Fruit fly (Drosophila melanogaster) whole organism, embryonic: ENCODE measurements around the gene CG11741.
A peak's percentile ranks its signal among the peaks of the same experiment; 100 is the strongest.

ENCODE experiments used
- B-H2 ChIP-seq: fragments of 200-800 bp; sonication (Bioruptor generic); optimal IDR thresholded peaks from 2 replicates; lab custom pipeline; 2018; ENCODE audit warnings: missing biosample characterization, mild to moderate bottlenecking, missing genetic modification characterization
- BEAF-32 ChIP-seq: fragments of 200-800 bp; sonication (Bioruptor generic); optimal IDR thresholded peaks from 3 replicates; lab custom pipeline; 2017; ENCODE audit warnings: missing biosample characterization, missing genetic modification characterization, mild to moderate bottlenecking, moderate library complexity, missing genetic modification reagents
- Bgb ChIP-seq: fragments of 200-800 bp; sonication (Bioruptor generic); IDR thresholded peaks from 2 replicates; pipeline ENCODE4 v1.3.6; 2022; ENCODE audit warnings: missing biosample characterization, missing genetic modification characterization; ENCODE audit not compliant: partially characterized antibody
- CG10209 ChIP-seq: fragments of 200-800 bp; sonication (Bioruptor generic); optimal IDR thresholded peaks from 3 replicates; lab custom pipeline; 2017; ENCODE audit warnings: missing biosample characterization, mild to moderate bottlenecking, missing genetic modification characterization, missing genetic modification reagents
- CG10274 ChIP-seq: fragments of 200-800 bp; sonication (Bioruptor generic); optimal IDR thresholded peaks from 3 replicates; lab custom pipeline; 2017; ENCODE audit warnings: missing biosample characterization, mild to moderate bottlenecking, missing genetic modification characterization
- CG10543 ChIP-seq: fragments of 200-800 bp; sonication (Bioruptor generic); optimal IDR thresholded peaks from 3 replicates; lab custom pipeline; 2017; ENCODE audit warnings: missing biosample characterization, mild to moderate bottlenecking, missing genetic modification characterization, moderate library complexity
- CG11398 ChIP-seq: fragments of 200-800 bp; sonication (Bioruptor generic); optimal IDR thresholded peaks from 2 replicates; lab custom pipeline; 2016; ENCODE audit warnings: missing biosample characterization, missing genetic modification characterization
- CG13123 ChIP-seq: fragments of 200-800 bp; sonication (Bioruptor generic); optimal IDR thresholded peaks from 2 replicates; lab custom pipeline; 2016; ENCODE audit warnings: missing biosample characterization, missing genetic modification characterization
- CG13894 ChIP-seq: fragments of 200-800 bp; sonication (Bioruptor generic); optimal IDR thresholded peaks from 3 replicates; lab custom pipeline; 2018; ENCODE audit warnings: missing biosample characterization, mild to moderate bottlenecking, missing genetic modification characterization, moderate library complexity
- CG16779 ChIP-seq: fragments of 200-800 bp; sonication (Bioruptor generic); IDR thresholded peaks from 2 replicates; pipeline ENCODE4 v1.3.6; 2022; ENCODE audit warnings: missing biosample characterization, missing genetic modification characterization
- CG16813 ChIP-seq: fragments of 200-800 bp; sonication (Bioruptor generic); IDR thresholded peaks from 3 replicates; pipeline ENCODE4 v1.3.6; 2022; ENCODE audit warnings: missing biosample characterization, missing genetic modification characterization; ENCODE audit not compliant: partially characterized antibody
- CG18619 ChIP-seq: fragments of 200-800 bp; sonication (Bioruptor generic); optimal IDR thresholded peaks from 3 replicates; lab custom pipeline; 2017; ENCODE audit warnings: missing biosample characterization, mild to moderate bottlenecking, missing genetic modification characterization
- CG2678 ChIP-seq: fragments of 200-800 bp; sonication (Bioruptor generic); optimal IDR thresholded peaks from 3 replicates; lab custom pipeline; 2019; ENCODE audit warnings: missing biosample characterization, mild to moderate bottlenecking, missing genetic modification characterization, moderate library complexity
- CG2712 ChIP-seq: fragments of 200-800 bp; optimal IDR thresholded peaks from 3 replicates; lab custom pipeline; 2019; ENCODE audit warnings: missing biosample characterization, mild to moderate bottlenecking, missing genetic modification characterization, moderate library complexity
- CG3281 ChIP-seq: fragments of 200-800 bp; sonication (Bioruptor generic); optimal IDR thresholded peaks from 3 replicates; lab custom pipeline; 2017; ENCODE audit warnings: missing biosample characterization, mild to moderate bottlenecking, missing genetic modification characterization
- CG5245 ChIP-seq: fragments of 200-800 bp; sonication (Bioruptor generic); optimal IDR thresholded peaks from 3 replicates; lab custom pipeline; 2016; ENCODE audit warnings: missing biosample characterization, missing genetic modification characterization
- CG6689 ChIP-seq: fragments of 200-800 bp; sonication (Bioruptor generic); IDR thresholded peaks from 2 replicates; pipeline ENCODE4 v1.3.6; 2022; ENCODE audit warnings: missing biosample characterization, missing genetic modification characterization
- CG6813 ChIP-seq: fragments of 200-800 bp; sonication (Bioruptor generic); optimal IDR thresholded peaks from 2 replicates; lab custom pipeline; 2017; ENCODE audit warnings: missing biosample characterization, missing genetic modification characterization, mild to moderate bottlenecking, moderate library complexity, missing genetic modification reagents
- CG7357 ChIP-seq: fragments of 200-800 bp; sonication (Bioruptor generic); IDR thresholded peaks from 3 replicates; pipeline ENCODE4 v1.3.6; 2022; ENCODE audit warnings: missing biosample characterization, missing genetic modification characterization
- CG8290 ChIP-seq, 3 experiments: fragments of 200-800 bp; sonication (Bioruptor generic); optimal IDR thresholded peaks; 2 replicates each; lab custom pipeline; 2016 to 2019; ENCODE audit warnings: missing biosample characterization in 3 of 3, missing genetic modification characterization in 3 of 3, mild to moderate bottlenecking in 2 of 3, moderate library complexity in 1 of 3
- CG9215 ChIP-seq: fragments of 200-800 bp; sonication (Bioruptor generic); IDR thresholded peaks from 2 replicates; pipeline ENCODE4 v1.3.6; 2022; ENCODE audit warnings: missing biosample characterization, missing genetic modification characterization
- CG9437 ChIP-seq: fragments of 200-800 bp; sonication (Bioruptor generic); optimal IDR thresholded peaks from 2 replicates; lab custom pipeline; 2018; ENCODE audit warnings: missing biosample characterization, mild to moderate bottlenecking, missing genetic modification characterization
- CG9727 ChIP-seq: fragments of 200-800 bp; sonication (Bioruptor generic); optimal IDR thresholded peaks from 3 replicates; lab custom pipeline; 2017; ENCODE audit warnings: missing biosample characterization, mild to moderate bottlenecking, missing genetic modification characterization
- CG9932 ChIP-seq: fragments of 200-800 bp; sonication (Bioruptor generic); IDR thresholded peaks from 2 replicates; pipeline ENCODE4 v1.3.6; 2022; ENCODE audit warnings: missing biosample characterization, missing genetic modification characterization
- Drgx ChIP-seq: fragments of 200-800 bp; sonication (Bioruptor generic); IDR thresholded peaks from 2 replicates; pipeline ENCODE4 v1.3.6; 2022; ENCODE audit warnings: missing biosample characterization, missing genetic modification characterization
- Elba2 ChIP-seq: fragments of 200-800 bp; sonication (Bioruptor generic); optimal IDR thresholded peaks from 3 replicates; lab custom pipeline; 2016; ENCODE audit warnings: missing biosample characterization, missing genetic modification characterization
- Hmr ChIP-seq: fragments of 200-800 bp; sonication (Bioruptor generic); optimal IDR thresholded peaks from 3 replicates; lab custom pipeline; 2017; ENCODE audit warnings: mild to moderate bottlenecking, missing biosample characterization, missing genetic modification reagents, missing genetic modification characterization
- Hr51 ChIP-seq, 2 experiments: fragments of 200-800 bp; sonication (Bioruptor generic); optimal IDR thresholded peaks; 2 replicates in 1 of 2; 3 replicates in 1 of 2; lab custom pipeline; 2016 to 2018; ENCODE audit warnings: missing biosample characterization in 2 of 2, missing genetic modification characterization in 2 of 2, mild to moderate bottlenecking in 1 of 2, moderate library complexity in 1 of 2
- Opbp ChIP-seq: fragments of 200-800 bp; sonication (Bioruptor generic); IDR thresholded peaks from 3 replicates; pipeline ENCODE4 v1.3.6; 2022; ENCODE audit warnings: missing biosample characterization, missing genetic modification characterization; ENCODE audit not compliant: partially characterized antibody
- Six4 ChIP-seq: fragments of 200-800 bp; sonication (Bioruptor generic); optimal IDR thresholded peaks from 2 replicates; lab custom pipeline; 2016; ENCODE audit warnings: missing biosample characterization, missing genetic modification characterization
- Sry-β ChIP-seq: fragments of 200-800 bp; sonication (Bioruptor generic); optimal IDR thresholded peaks from 2 replicates; lab custom pipeline; 2018; ENCODE audit warnings: missing biosample characterization, mild to moderate bottlenecking, missing genetic modification characterization, moderate library complexity
- Xbp1 ChIP-seq: fragments of 200-800 bp; sonication (Bioruptor generic); optimal IDR thresholded peaks from 3 replicates; lab custom pipeline; 2016; ENCODE audit warnings: missing biosample characterization, mild to moderate bottlenecking, missing genetic modification characterization
- ab ChIP-seq: fragments of 200-800 bp; sonication (Bioruptor generic); optimal IDR thresholded peaks from 2 replicates; lab custom pipeline; 2016; ENCODE audit warnings: missing biosample characterization, missing genetic modification characterization
- abd-A ChIP-seq: fragments of 200-800 bp; sonication (Bioruptor generic); optimal IDR thresholded peaks from 3 replicates; lab custom pipeline; 2019; ENCODE audit warnings: missing biosample characterization, mild to moderate bottlenecking, missing genetic modification characterization, moderate library complexity
- amos ChIP-seq: fragments of 200-800 bp; sonication (Bioruptor generic); IDR thresholded peaks from 2 replicates; pipeline ENCODE4 v1.3.6; 2022; ENCODE audit warnings: missing biosample characterization, missing genetic modification characterization; ENCODE audit not compliant: partially characterized antibody
- chinmo ChIP-seq: fragments of 200-800 bp; sonication (Bioruptor generic); IDR thresholded peaks from 4 replicates; pipeline ENCODE4 v1.3.6; 2022; ENCODE audit warnings: missing biosample characterization, missing genetic modification characterization; ENCODE audit not compliant: partially characterized antibody
- crp ChIP-seq, 2 experiments: fragments of 200-800 bp; sonication (Bioruptor generic); optimal IDR thresholded peaks; 2 replicates in 1 of 2; 3 replicates in 1 of 2; lab custom pipeline; 2017; ENCODE audit warnings: missing biosample characterization in 2 of 2, missing genetic modification characterization in 2 of 2, mild to moderate bottlenecking in 1 of 2, moderate library complexity in 1 of 2
- emc ChIP-seq: fragments of 200-800 bp; sonication (Bioruptor generic); optimal IDR thresholded peaks from 2 replicates; lab custom pipeline; 2016; ENCODE audit warnings: missing biosample characterization, missing genetic modification characterization
- h ChIP-seq: fragments of >200 bp; optimal IDR thresholded peaks from 2 replicates; lab custom pipeline; 2017
- lilli ChIP-seq: fragments of 200-800 bp; sonication (Bioruptor generic); optimal IDR thresholded peaks from 3 replicates; lab custom pipeline; 2016; ENCODE audit warnings: missing biosample characterization, missing genetic modification characterization
- nerfin-1 ChIP-seq: fragments of 200-800 bp; sonication (Bioruptor generic); optimal IDR thresholded peaks from 3 replicates; lab custom pipeline; 2019; ENCODE audit warnings: missing biosample characterization, mild to moderate bottlenecking, missing genetic modification characterization, moderate library complexity
- pum ChIP-seq: fragments of 200-800 bp; sonication (Bioruptor generic); optimal IDR thresholded peaks from 2 replicates; lab custom pipeline; 2016; ENCODE audit warnings: missing biosample characterization, missing genetic modification characterization
- ranshi ChIP-seq: fragments of 200-800 bp; sonication (Bioruptor generic); IDR thresholded peaks from 2 replicates; pipeline ENCODE4 v1.3.6; 2022; ENCODE audit warnings: missing biosample characterization, missing genetic modification characterization
- sob ChIP-seq: fragments of 200-800 bp; sonication (Bioruptor generic); IDR thresholded peaks from 2 replicates; pipeline ENCODE4 v1.3.6; 2022; ENCODE audit warnings: missing biosample characterization, missing genetic modification characterization
- sqz ChIP-seq: fragments of 200-800 bp; sonication (Bioruptor generic); optimal IDR thresholded peaks from 3 replicates; lab custom pipeline; 2018; ENCODE audit warnings: missing biosample characterization, mild to moderate bottlenecking, missing genetic modification characterization
- sug ChIP-seq: fragments of 200-800 bp; optimal IDR thresholded peaks from 2 replicates; lab custom pipeline; 2019; ENCODE audit warnings: missing biosample characterization, mild to moderate bottlenecking, missing genetic modification characterization, moderate library complexity
- vvl ChIP-seq: fragments of 200-800 bp; sonication (Bioruptor generic); IDR thresholded peaks from 2 replicates; pipeline ENCODE4 v1.3.6; 2022; ENCODE audit warnings: missing biosample characterization, missing genetic modification characterization

CG11741 gene

dm6 chr3R:8577409-8578255 is 49.0 kb upstream of the CG11741 start, which contains the start of gene 5-HT2B (continued):
- TF ChIP-seq Opbp (GFP tag; lab: Robert Waterston, UW) (no peak), CG16779 (GFP tag; lab: Robert Waterston, UW) (no peak), sob (no peak), CG5245 (no peak), Six4 (GFP tag; lab: Kevin White, UChicago) (no peak), abd-A (no peak), CG11398 (GFP tag; lab: Kevin White, UChicago) (no peak), Hmr (peak; percentile 71), nerfin-1 (tag; lab: Kevin White, UChicago) (peak; percentile 76), ranshi (GFP tag; lab: Robert Waterston, UW) (no peak), h (lab: Kevin White, UChicago) (no peak), B-H2 (GFP tag; lab: Kevin White, UChicago) (peak; percentile 20), CG9727 (GFP tag; lab: Kevin White, UChicago) (peak; percentile 37), vvl (GFP tag; lab: Robert Waterston, UW) (peak; percentile 46; the same call in 1 of the 2 replicates), CG16813 (GFP tag; lab: Robert Waterston, UW) (no peak), CG9437 (GFP tag; lab: Kevin White, UChicago) (no peak), ab (no peak), chinmo (GFP tag; lab: Robert Waterston, UW) (no peak), pum (GFP tag; lab: Kevin White, UChicago) (no peak), CG8290 (GFP tag; optimal IDR thresholded peaks at IDR 0.05; lab: Kevin White, UChicago) (no peak), CG8290 (tag; optimal IDR thresholded peaks at IDR 0.05; lab: Kevin White, UChicago) (no peak), CG6813 (peak; percentile 32), CG13123 (GFP tag; lab: Kevin White, UChicago) (no peak), CG10209 (GFP tag; lab: Kevin White, UChicago) (peak; percentile 27), CG9932 (GFP tag; lab: Robert Waterston, UW) (0 out of 2 replicates have a peak, but pooled peaks have one; percentile 29), Drgx (peak; percentile 22; the same call in 1 of the 2 replicates), amos (GFP tag; lab: Robert Waterston, UW) (no peak), Bgb (GFP tag; lab: Robert Waterston, UW) (no peak), crp (GFP tag; optimal IDR thresholded peaks at IDR 0.05; lab: Kevin White, UChicago) (peak in 1 of 2 experiments; percentile 37), sug (peak; percentile 10), CG13894 (tag; lab: Kevin White, UChicago) (peak; percentile 42), Xbp1 (peak; percentile 19), CG2712 (tag; lab: Kevin White, UChicago) (no peak), CG2678 (tag; lab: Kevin White, UChicago) (peak; percentile 65), CG7357 (GFP tag; lab: Robert Waterston, UW) (0 out of 3 replicates have a peak, but pooled peaks have one; percentile 30), CG18619 (GFP tag; lab: Kevin White, UChicago) (peak; percentile 33), Hr51 (GFP tag; optimal IDR thresholded peaks at IDR 0.05; lab: Kevin White, UChicago) (peak in 1 of 2 experiments; percentile 58), CG10274 (no peak), lilli (GFP tag; lab: Kevin White, UChicago) (peak; percentile 17), CG3281 (GFP tag; lab: Kevin White, UChicago) (peak; percentile 60), CG6689 (GFP tag; lab: Robert Waterston, UW) (peak; percentile 39; the same call in 1 of the 2 replicates), emc (GFP tag; lab: Kevin White, UChicago) (no peak), CG9215 (peak; percentile 40), CG10543 (GFP tag; lab: Kevin White, UChicago) (peak; percentile 35), Sry-β (GFP tag; lab: Kevin White, UChicago) (no peak), BEAF-32 (GFP tag; lab: Kevin White, UChicago) (no peak), Elba2 (GFP tag; lab: Kevin White, UChicago) (no peak), sqz (GFP tag; lab: Kevin White, UChicago) (no peak)
